Fruit fly (Drosophila melanogaster): ENCODE data around the gene Tollo.

Gene Tollo

dm6 chr3L:15261067-15261506 is 25.7 kb downstream of the Tollo start:
- TF ChIP-seq CTCF (optimal IDR thresholded peaks at IDR 0.05) (no peak), CG8478 (optimal IDR thresholded peaks at IDR 0.05) (no peak)

dm6 chr3L:15262050-15262449 is 26.6 kb downstream of the Tollo start:
- no peak for TF ChIP-seq CG8478 (optimal IDR thresholded peaks at IDR 0.05)
- no peak for TF ChIP-seq CTCF (optimal IDR thresholded peaks at IDR 0.05)

dm6 chr3L:15264247-15265028 is 29.0 kb downstream of the Tollo start:
- TF ChIP-seq CG8478 (optimal IDR thresholded peaks at IDR 0.05) (no peak), CTCF (optimal IDR thresholded peaks at IDR 0.05) (peak; percentile 19 to 41)

dm6 chr3L:15266628-15267027 is 31.2 kb downstream of the Tollo start:
- TF ChIP-seq CG8478 (optimal IDR thresholded peaks at IDR 0.05), result no peak
- TF ChIP-seq CTCF (optimal IDR thresholded peaks at IDR 0.05), result no peak

dm6 chr3L:15267710-15268609 is 32.5 kb downstream of the Tollo start:
- peak; percentile 56 to 87 for TF ChIP-seq CTCF (optimal IDR thresholded peaks at IDR 0.05)
- TF ChIP-seq CG8478 (optimal IDR thresholded peaks at IDR 0.05), result no peak

- TF ChIP-seq CG8478 (optimal IDR thresholded peaks at IDR 0.05) (no peak), CTCF (optimal IDR thresholded peaks at IDR 0.05) (no peak)
Observed at dm6 chr3L:15268707-15269385, 33.4 kb downstream of the Tollo start.

dm6 chr3L:15275469-15276153 is 40.2 kb downstream of the Tollo start:
- TF ChIP-seq CG8478 (optimal IDR thresholded peaks at IDR 0.05), result no peak
- no peak for TF ChIP-seq CTCF (optimal IDR thresholded peaks at IDR 0.05)

- TF ChIP-seq CTCF (optimal IDR thresholded peaks at IDR 0.05) (no peak), CG8478 (optimal IDR thresholded peaks at IDR 0.05) (no peak)
Observed at dm6 chr3L:15281069-15281468, 45.6 kb downstream of the Tollo start.

- TF ChIP-seq CTCF (optimal IDR thresholded peaks at IDR 0.05) (peak in 1 of 2 experiments; percentile 62), CG8478 (optimal IDR thresholded peaks at IDR 0.05) (no peak)
Observed at dm6 chr3L:15286948-15287347, 51.5 kb downstream of the Tollo start.

dm6 chr3L:15289257-15289762 is 53.9 kb downstream of the Tollo start:
- no peak for TF ChIP-seq CTCF (optimal IDR thresholded peaks at IDR 0.05)
- TF ChIP-seq CG8478 (optimal IDR thresholded peaks at IDR 0.05), result no peak
